Fruit fly (Drosophila melanogaster) S2 (cell line): Measurements from ENCODE around the gene larp.

Source experiments
- CG8478 ChIP-seq: fragments of >200 bp; optimal IDR thresholded peaks from 2 replicates; lab custom pipeline; 2018
- CTCF ChIP-seq, 2 experiments: fragments of >200 bp; optimal IDR thresholded peaks; 2 replicates each; lab custom pipeline; 2018

larp gene

dm6 chr3R:28336046-28336771 lies at the start of gene larp:
larp (minus strand) TSS chr3R:28336440.
- TF ChIP-seq CG8478 (lab: Kevin White, UChicago), result no peak
- TF ChIP-seq CTCF (optimal IDR thresholded peaks at IDR 0.05; lab: Kevin White, UChicago), result peak in 1 of 2 experiments; percentile 19

dm6 chr3R:28377648-28378047 lies 41.4 kb upstream of the larp start:
- TF ChIP-seq CTCF (optimal IDR thresholded peaks at IDR 0.05; lab: Kevin White, UChicago), result no peak
- no peak for TF ChIP-seq CG8478 (lab: Kevin White, UChicago)

- TF ChIP-seq CTCF (optimal IDR thresholded peaks at IDR 0.05; lab: Kevin White, UChicago) (no peak), CG8478 (lab: Kevin White, UChicago) (no peak)
These were observed 39.5 kb upstream of the larp start for dm6 chr3R:28375785-28376184.

DNA sequence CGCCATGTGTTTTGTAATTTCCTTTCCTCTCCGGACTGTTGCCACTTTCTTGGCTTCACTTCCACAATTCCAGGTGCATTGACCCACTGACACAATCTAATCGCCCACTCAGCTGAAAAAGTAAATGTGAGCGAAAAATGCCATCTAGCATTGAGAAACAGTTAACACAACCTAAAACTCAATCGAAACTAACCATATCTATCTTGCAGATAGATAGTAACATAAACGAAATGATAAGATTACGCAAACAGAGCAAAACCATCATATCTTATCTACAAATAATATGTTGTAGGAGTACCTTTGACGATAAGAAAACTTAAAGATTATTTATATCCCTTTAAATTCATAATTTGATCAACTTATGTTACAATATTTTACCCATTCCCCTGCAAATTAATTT lies 23.4 kb upstream of the larp start:
- TF ChIP-seq CTCF (optimal IDR thresholded peaks at IDR 0.05; lab: Kevin White, UChicago) (no peak), CG8478 (lab: Kevin White, UChicago) (no peak)

DNA sequence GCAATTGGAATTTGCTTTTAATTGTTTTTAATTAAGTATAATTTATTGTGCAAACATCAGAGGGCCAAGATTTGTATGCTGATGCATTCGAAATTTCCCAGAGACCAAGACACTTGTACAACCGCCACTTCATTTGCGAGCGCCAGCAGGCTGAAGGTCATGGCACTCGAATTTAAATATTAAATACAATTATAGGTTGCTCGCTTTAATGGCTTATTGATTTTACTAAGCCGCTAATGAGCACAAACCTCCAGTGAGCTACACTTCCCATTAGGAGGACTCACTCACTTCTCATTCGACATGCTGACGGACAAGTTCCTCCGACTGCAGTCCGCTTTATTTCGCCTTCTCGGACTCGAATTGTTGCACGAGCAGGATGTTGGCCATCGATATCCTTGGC lies 15.7 kb upstream of the larp start, which contains the start of gene Or98b:
Gene Or98b (plus strand): TSS at position 301 of the 400 bp plus-strand sequence.
- TF ChIP-seq CG8478 (lab: Kevin White, UChicago) (no peak), CTCF (optimal IDR thresholded peaks at IDR 0.05; lab: Kevin White, UChicago) (no peak)

dm6 chr3R:28345287-28345686 lies 9.0 kb upstream of the larp start:
- TF ChIP-seq CTCF (optimal IDR thresholded peaks at IDR 0.05; lab: Kevin White, UChicago) (peak; percentile 95 to 96), CG8478 (lab: Kevin White, UChicago) (no peak)

- TF ChIP-seq CG8478 (lab: Kevin White, UChicago), result no peak
- no peak for TF ChIP-seq CTCF (optimal IDR thresholded peaks at IDR 0.05; lab: Kevin White, UChicago)
These were observed 4.4 kb upstream of the larp start for dm6 chr3R:28340606-28340999.

- TF ChIP-seq CG8478 (lab: Kevin White, UChicago), result no peak
- TF ChIP-seq CTCF (optimal IDR thresholded peaks at IDR 0.05; lab: Kevin White, UChicago), result peak in 1 of 2 experiments; percentile 29
These were observed 3.7 kb upstream of the larp start, which contains the start of the genes Gfat2 and Moca-cyp for dm6 chr3R:28339654-28340605. Gfat2 (minus strand) TSS chr3R:28339765. Moca-cyp (plus strand) TSS chr3R:28340334.

DNA sequence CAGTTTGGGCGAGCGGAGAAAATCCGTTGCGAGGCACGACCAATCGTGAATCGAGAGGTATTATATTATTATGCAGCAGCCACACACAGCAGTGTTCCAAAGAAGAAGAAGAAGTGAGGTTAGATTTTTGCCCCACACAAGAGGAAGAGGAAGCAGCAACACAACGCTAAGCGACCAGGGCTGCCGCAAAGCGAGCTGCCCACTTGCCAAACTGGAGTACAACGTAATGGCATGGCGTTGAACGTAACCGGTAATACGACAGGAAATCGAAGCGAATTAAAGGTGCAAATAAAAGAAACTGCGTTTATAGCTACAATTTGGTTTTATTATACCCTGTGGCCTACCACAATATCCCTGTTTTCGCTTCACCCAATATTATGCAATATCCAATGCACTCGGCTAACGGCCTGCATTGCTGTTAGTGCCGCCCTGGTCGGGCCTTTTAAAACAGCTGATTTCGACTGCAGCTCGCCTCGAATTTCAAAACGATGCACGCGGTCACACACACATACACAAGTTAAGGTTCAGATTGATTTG lies 710 bp downstream of the larp start:
- TF ChIP-seq CTCF (optimal IDR thresholded peaks at IDR 0.05; lab: Kevin White, UChicago) (peak; percentile 3 to 52), CG8478 (lab: Kevin White, UChicago) (no peak)

DNA sequence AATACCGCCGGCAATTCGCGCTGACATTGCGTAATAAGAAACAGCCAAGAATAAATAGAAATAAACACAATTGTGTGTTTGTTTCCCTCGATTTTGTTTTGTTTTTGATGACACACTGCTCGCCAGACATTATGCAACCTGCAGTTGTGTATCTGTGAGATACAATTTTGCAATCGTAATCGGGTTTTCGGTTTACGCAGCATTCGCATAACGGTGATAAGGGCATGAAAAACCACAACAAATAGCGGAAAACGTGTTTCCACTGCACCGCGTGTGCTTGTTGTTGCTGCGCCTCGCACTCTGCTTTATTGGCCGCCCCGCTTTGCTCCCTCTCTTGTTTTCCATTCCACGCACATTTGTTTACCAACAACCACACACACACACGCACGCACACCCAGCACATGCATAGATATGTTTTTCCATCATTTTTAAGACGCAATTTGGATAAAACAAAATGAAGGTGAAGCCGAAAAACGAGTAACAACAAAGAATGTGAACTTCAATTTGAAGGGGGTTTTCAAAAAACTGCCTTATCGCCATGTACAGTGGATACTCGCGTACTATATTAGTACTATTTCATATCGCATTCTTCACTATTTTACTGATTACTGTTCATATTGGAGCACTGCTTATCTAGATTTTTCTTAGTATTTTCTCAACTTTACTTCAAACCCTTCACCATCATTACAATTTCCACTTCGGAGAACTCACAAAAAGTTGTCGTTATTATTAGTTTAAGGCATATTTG lies 3.4 kb downstream of the larp start:
- TF ChIP-seq CG8478 (lab: Kevin White, UChicago) (no peak), CTCF (optimal IDR thresholded peaks at IDR 0.05; lab: Kevin White, UChicago) (no peak)

DNA sequence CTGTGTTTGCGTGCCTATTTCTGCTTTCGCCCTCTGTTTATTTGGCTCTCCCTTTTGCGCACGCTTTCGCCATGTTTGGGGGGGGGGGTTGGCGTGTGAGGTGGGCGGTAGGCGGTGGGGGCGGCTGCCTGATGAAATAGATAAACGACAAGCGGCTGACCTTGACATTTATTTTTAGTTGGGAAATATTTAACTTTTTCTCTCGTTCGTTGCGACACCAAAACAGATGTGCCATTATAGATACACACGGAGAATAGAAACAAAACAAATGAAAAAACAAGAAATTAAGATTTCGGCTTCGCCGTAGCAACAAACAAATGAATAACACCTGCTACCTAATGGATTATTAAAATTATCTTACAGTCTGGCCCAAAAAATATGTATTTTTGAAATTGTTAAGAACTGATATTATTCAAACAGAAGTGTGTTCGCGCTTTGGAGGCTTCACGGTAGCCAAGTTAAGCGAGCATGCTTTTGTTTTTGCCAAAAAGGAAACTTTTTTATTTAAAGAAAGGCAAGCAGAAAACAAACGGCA lies 4.0 kb downstream of the larp start:
- no peak for TF ChIP-seq CTCF (optimal IDR thresholded peaks at IDR 0.05; lab: Kevin White, UChicago)
- no peak for TF ChIP-seq CG8478 (lab: Kevin White, UChicago)

dm6 chr3R:28331126-28331490 lies 5.1 kb downstream of the larp start:
- no peak for TF ChIP-seq CG8478 (lab: Kevin White, UChicago)
- no peak for TF ChIP-seq CTCF (optimal IDR thresholded peaks at IDR 0.05; lab: Kevin White, UChicago)

DNA sequence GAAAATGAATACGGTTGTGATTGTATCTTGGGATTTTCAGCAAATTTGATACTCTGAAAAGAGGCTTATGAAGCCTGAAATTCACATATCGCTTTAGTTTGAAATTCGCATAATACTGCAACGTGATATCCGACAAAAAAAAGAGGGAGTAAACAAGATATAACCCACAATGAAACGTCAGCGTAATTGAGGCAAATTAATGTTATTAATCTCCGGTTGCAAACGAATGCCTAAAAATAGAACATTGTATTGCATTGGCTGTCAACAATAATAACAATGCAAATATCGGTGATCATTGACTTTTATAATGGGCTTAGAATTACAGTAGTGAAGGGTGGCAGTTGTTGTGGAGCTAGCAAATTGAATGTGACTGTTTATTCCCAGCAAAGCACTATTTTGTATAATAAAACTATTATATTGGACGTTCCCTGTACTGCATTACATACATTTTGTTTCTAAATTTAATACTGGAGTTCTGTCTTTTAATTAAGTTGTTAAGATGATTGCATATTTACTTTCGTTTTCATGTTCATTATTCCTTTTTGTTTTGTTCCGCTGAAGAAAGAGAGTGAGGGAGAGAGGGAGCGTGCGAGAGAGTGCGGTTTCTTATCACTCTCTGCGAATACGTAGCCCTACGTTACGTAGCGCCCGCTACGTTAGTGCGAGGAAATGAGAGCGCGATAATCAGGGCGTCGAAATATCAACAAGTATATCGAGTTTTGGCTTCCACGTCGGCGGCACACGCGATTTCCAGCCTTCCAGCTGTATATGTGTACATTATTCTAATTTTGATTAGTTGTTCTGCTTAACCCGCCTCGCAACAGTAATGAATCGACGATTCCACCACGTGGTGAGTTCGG lies 5.7 kb downstream of the larp start:
- TF ChIP-seq CTCF (optimal IDR thresholded peaks at IDR 0.05; lab: Kevin White, UChicago), result no peak
- no peak for TF ChIP-seq CG8478 (lab: Kevin White, UChicago)
